Fruit fly (Drosophila melanogaster) whole organism, embryonic: Measurements from ENCODE around the gene CG12773.

Source experiments
- ATbp ChIP-seq: fragments of 200-800 bp; sonication (Bioruptor generic); optimal IDR thresholded peaks from 2 replicates; lab custom pipeline; 2017; ENCODE audit warnings: missing biosample characterization, mild to moderate bottlenecking, missing genetic modification characterization, missing genetic modification reagents
- CG12104 ChIP-seq: fragments of 200-800 bp; sonication (Bioruptor generic); optimal IDR thresholded peaks from 3 replicates; lab custom pipeline; 2016; ENCODE audit warnings: missing biosample characterization, missing genetic modification characterization
- CG12659 ChIP-seq: fragments of 200-800 bp; sonication (Bioruptor generic); optimal IDR thresholded peaks from 3 replicates; lab custom pipeline; 2017; ENCODE audit warnings: mild to moderate bottlenecking, missing biosample characterization, missing genetic modification reagents, missing genetic modification characterization
- CG12942 ChIP-seq: fragments of 200-800 bp; sonication (Bioruptor generic); optimal IDR thresholded peaks from 3 replicates; lab custom pipeline; 2016; ENCODE audit warnings: missing biosample characterization, missing genetic modification characterization
- CG15696 ChIP-seq: fragments of 200-800 bp; sonication (Bioruptor generic); optimal IDR thresholded peaks from 2 replicates; lab custom pipeline; 2019; ENCODE audit warnings: missing biosample characterization, mild to moderate bottlenecking, missing genetic modification characterization, moderate library complexity
- CG17802 ChIP-seq: fragments of 200-800 bp; sonication (Bioruptor generic); optimal IDR thresholded peaks from 2 replicates; lab custom pipeline; 2018; ENCODE audit warnings: missing biosample characterization, mild to moderate bottlenecking, missing genetic modification characterization, moderate library complexity
- CG1792 ChIP-seq: fragments of 200-800 bp; sonication (Bioruptor generic); optimal IDR thresholded peaks from 2 replicates; lab custom pipeline; 2016; ENCODE audit warnings: missing biosample characterization, missing genetic modification characterization
- CG18262 ChIP-seq: fragments of 200-800 bp; optimal IDR thresholded peaks from 3 replicates; lab custom pipeline; 2019; ENCODE audit warnings: missing biosample characterization, mild to moderate bottlenecking, missing genetic modification characterization, moderate library complexity
- CG30431 ChIP-seq: fragments of 200-800 bp; sonication (Bioruptor generic); optimal IDR thresholded peaks from 2 replicates; lab custom pipeline; 2017; ENCODE audit warnings: missing biosample characterization, missing genetic modification characterization
- CG3407 ChIP-seq: fragments of 200-800 bp; sonication (Bioruptor generic); optimal IDR thresholded peaks from 2 replicates; lab custom pipeline; 2018; ENCODE audit warnings: missing biosample characterization, mild to moderate bottlenecking, missing genetic modification characterization
- CG34376 ChIP-seq: fragments of 200-800 bp; sonication (Bioruptor generic); optimal IDR thresholded peaks from 2 replicates; lab custom pipeline; 2018; ENCODE audit warnings: missing biosample characterization, mild to moderate bottlenecking, missing genetic modification characterization
- CG7928 ChIP-seq: fragments of 200-800 bp; sonication (Bioruptor generic); optimal IDR thresholded peaks from 2 replicates; lab custom pipeline; 2017; ENCODE audit warnings: missing biosample characterization, mild to moderate bottlenecking, missing genetic modification characterization
- Dbx ChIP-seq: fragments of 200-800 bp; sonication (Bioruptor generic); IDR thresholded peaks from 3 replicates; pipeline ENCODE4 v1.3.6; 2022; ENCODE audit warnings: missing biosample characterization, missing genetic modification characterization
- Dek ChIP-seq: fragments of 200-800 bp; sonication (Bioruptor generic); optimal IDR thresholded peaks from 3 replicates; lab custom pipeline; 2019; ENCODE audit warnings: missing biosample characterization, mild to moderate bottlenecking, missing genetic modification characterization, moderate library complexity
- Drgx ChIP-seq: fragments of 200-800 bp; sonication (Bioruptor generic); IDR thresholded peaks from 2 replicates; pipeline ENCODE4 v1.3.6; 2022; ENCODE audit warnings: missing biosample characterization, missing genetic modification characterization
- ERR ChIP-seq: fragments of 200-800 bp; sonication (Bioruptor generic); optimal IDR thresholded peaks from 2 replicates; lab custom pipeline; 2016; ENCODE audit warnings: missing biosample characterization, missing genetic modification characterization
- Fer3 ChIP-seq: fragments of 200-800 bp; sonication (Bioruptor generic); optimal IDR thresholded peaks from 2 replicates; lab custom pipeline; 2018; ENCODE audit warnings: missing biosample characterization, mild to moderate bottlenecking, missing genetic modification characterization, moderate library complexity
- H2.0 ChIP-seq: fragments of 200-800 bp; sonication (Bioruptor generic); IDR thresholded peaks from 2 replicates; pipeline ENCODE4 v1.3.6; 2022; ENCODE audit warnings: missing biosample characterization, missing genetic modification characterization
- Hmx ChIP-seq: fragments of 200-800 bp; sonication (Bioruptor generic); optimal IDR thresholded peaks from 2 replicates; lab custom pipeline; 2016; ENCODE audit warnings: missing biosample characterization, missing genetic modification characterization
- Kr ChIP-seq: fragments of 200-800 bp; sonication (Bioruptor generic); optimal IDR thresholded peaks from 2 replicates; lab custom pipeline; 2017; ENCODE audit warnings: missing biosample characterization, mild to moderate bottlenecking, missing genetic modification characterization
- Oli ChIP-seq: fragments of 200-800 bp; sonication (Bioruptor generic); optimal IDR thresholded peaks from 2 replicates; lab custom pipeline; 2018; ENCODE audit warnings: missing biosample characterization, mild to moderate bottlenecking, missing genetic modification characterization, moderate library complexity
- Poxn ChIP-seq: fragments of 200-800 bp; sonication (Bioruptor generic); IDR thresholded peaks from 2 replicates; pipeline ENCODE4 v1.3.6; 2022; ENCODE audit warnings: missing biosample characterization, missing genetic modification characterization
- Sox100B ChIP-seq: fragments of 200-800 bp; sonication (Bioruptor generic); optimal IDR thresholded peaks from 3 replicates; lab custom pipeline; 2018; ENCODE audit warnings: missing biosample characterization, mild to moderate bottlenecking, missing genetic modification characterization
- abd-A ChIP-seq: fragments of 200-800 bp; sonication (Bioruptor generic); optimal IDR thresholded peaks from 3 replicates; lab custom pipeline; 2019; ENCODE audit warnings: missing biosample characterization, mild to moderate bottlenecking, missing genetic modification characterization, moderate library complexity
- ara ChIP-seq: fragments of 200-800 bp; sonication (Bioruptor generic); IDR thresholded peaks from 2 replicates; pipeline ENCODE4 v1.3.6; 2022; ENCODE audit warnings: missing biosample characterization, missing genetic modification characterization
- bigmax ChIP-seq: fragments of 200-800 bp; sonication (Bioruptor generic); optimal IDR thresholded peaks from 2 replicates; lab custom pipeline; 2018; ENCODE audit warnings: missing biosample characterization, mild to moderate bottlenecking, missing genetic modification characterization
- cg ChIP-seq: fragments of 200-800 bp; sonication (Bioruptor generic); optimal IDR thresholded peaks from 3 replicates; lab custom pipeline; 2019; ENCODE audit warnings: missing biosample characterization, mild to moderate bottlenecking, missing genetic modification characterization, moderate library complexity
- corto ChIP-seq: fragments of 200-800 bp; sonication (Bioruptor generic); optimal IDR thresholded peaks from 2 replicates; lab custom pipeline; 2016; ENCODE audit warnings: missing biosample characterization, mild to moderate bottlenecking, missing genetic modification characterization, moderate library complexity
- dan ChIP-seq: fragments of 200-800 bp; sonication (Bioruptor generic); IDR thresholded peaks from 2 replicates; pipeline ENCODE4 v1.3.6; 2022; ENCODE audit warnings: missing biosample characterization, missing genetic modification characterization
- ems ChIP-seq: fragments of 200-800 bp; sonication (Bioruptor generic); optimal IDR thresholded peaks from 3 replicates; lab custom pipeline; 2016; ENCODE audit warnings: missing biosample characterization, missing genetic modification characterization
- gcm2 ChIP-seq: fragments of 200-800 bp; sonication (Bioruptor generic); optimal IDR thresholded peaks from 2 replicates; lab custom pipeline; 2016; ENCODE audit warnings: missing biosample characterization, missing genetic modification characterization
- gfzf ChIP-seq: fragments of 200-800 bp; sonication (Bioruptor generic); optimal IDR thresholded peaks from 2 replicates; lab custom pipeline; 2016; ENCODE audit warnings: missing biosample characterization, mild to moderate bottlenecking, missing genetic modification characterization, moderate library complexity
- grau ChIP-seq: fragments of 200-800 bp; optimal IDR thresholded peaks from 3 replicates; lab custom pipeline; 2019; ENCODE audit warnings: missing biosample characterization, mild to moderate bottlenecking, missing genetic modification characterization, moderate library complexity
- hbn ChIP-seq: fragments of 200-800 bp; sonication (Bioruptor generic); IDR thresholded peaks from 2 replicates; pipeline ENCODE4 v1.3.6; 2022; ENCODE audit warnings: missing biosample characterization, missing genetic modification characterization; ENCODE audit not compliant: partially characterized antibody
- inv ChIP-seq: fragments of 200-800 bp; sonication (Bioruptor generic); IDR thresholded peaks from 2 replicates; pipeline ENCODE4 v1.3.6; 2022; ENCODE audit warnings: missing biosample characterization, missing genetic modification characterization; ENCODE audit not compliant: partially characterized antibody
- lab ChIP-seq: fragments of 200-800 bp; sonication (Bioruptor generic); optimal IDR thresholded peaks from 3 replicates; lab custom pipeline; 2017; ENCODE audit warnings: missing biosample characterization, missing genetic modification characterization, mild to moderate bottlenecking, moderate library complexity, missing genetic modification reagents
- mld ChIP-seq: fragments of 200-800 bp; sonication (Bioruptor generic); IDR thresholded peaks from 3 replicates; pipeline ENCODE4 v1.3.6; 2022; ENCODE audit warnings: missing biosample characterization, missing genetic modification characterization; ENCODE audit not compliant: partially characterized antibody
- nerfin-1 ChIP-seq: fragments of 200-800 bp; sonication (Bioruptor generic); optimal IDR thresholded peaks from 3 replicates; lab custom pipeline; 2019; ENCODE audit warnings: missing biosample characterization, mild to moderate bottlenecking, missing genetic modification characterization, moderate library complexity
- phol ChIP-seq: fragments of 200-800 bp; sonication (Bioruptor generic); optimal IDR thresholded peaks from 3 replicates; lab custom pipeline; 2018; ENCODE audit warnings: missing biosample characterization, mild to moderate bottlenecking, missing genetic modification characterization, moderate library complexity
- rib ChIP-seq: fragments of 200-800 bp; sonication (Bioruptor generic); IDR thresholded peaks from 2 replicates; pipeline ENCODE4 v1.3.6; 2022; ENCODE audit warnings: missing biosample characterization, missing genetic modification characterization
- run ChIP-seq: fragments of 200-800 bp; sonication (Bioruptor generic); optimal IDR thresholded peaks from 3 replicates; lab custom pipeline; 2018; ENCODE audit warnings: missing biosample characterization, mild to moderate bottlenecking, missing genetic modification characterization
- sna ChIP-seq: fragments of 200-800 bp; sonication (Bioruptor generic); IDR thresholded peaks from 2 replicates; pipeline ENCODE4 v1.3.6; 2022; ENCODE audit warnings: missing biosample characterization, missing genetic modification characterization; ENCODE audit not compliant: partially characterized antibody
- sob ChIP-seq: fragments of 200-800 bp; sonication (Bioruptor generic); IDR thresholded peaks from 2 replicates; pipeline ENCODE4 v1.3.6; 2022; ENCODE audit warnings: missing biosample characterization, missing genetic modification characterization
- stc ChIP-seq: fragments of 200-800 bp; sonication (Bioruptor generic); IDR thresholded peaks from 2 replicates; pipeline ENCODE4 v1.3.6; 2022; ENCODE audit warnings: missing biosample characterization, missing genetic modification characterization
- tup ChIP-seq: fragments of 200-800 bp; sonication (Bioruptor generic); optimal IDR thresholded peaks from 2 replicates; lab custom pipeline; 2016; ENCODE audit warnings: missing biosample characterization, mild to moderate bottlenecking, missing genetic modification characterization, moderate library complexity
- tx ChIP-seq: fragments of 200-800 bp; sonication (Bioruptor generic); optimal IDR thresholded peaks from 2 replicates; lab custom pipeline; 2016; ENCODE audit warnings: missing biosample characterization, missing genetic modification characterization
- vfl ChIP-seq: fragments of 200-800 bp; sonication (Bioruptor generic); optimal IDR thresholded peaks from 2 replicates; lab custom pipeline; 2016; ENCODE audit warnings: missing biosample characterization, missing genetic modification characterization
- zf30C ChIP-seq: fragments of 200-800 bp; sonication (Bioruptor generic); optimal IDR thresholded peaks from 3 replicates; lab custom pipeline; 2018; ENCODE audit warnings: missing biosample characterization, mild to moderate bottlenecking, missing genetic modification characterization

Gene CG12773

DNA sequence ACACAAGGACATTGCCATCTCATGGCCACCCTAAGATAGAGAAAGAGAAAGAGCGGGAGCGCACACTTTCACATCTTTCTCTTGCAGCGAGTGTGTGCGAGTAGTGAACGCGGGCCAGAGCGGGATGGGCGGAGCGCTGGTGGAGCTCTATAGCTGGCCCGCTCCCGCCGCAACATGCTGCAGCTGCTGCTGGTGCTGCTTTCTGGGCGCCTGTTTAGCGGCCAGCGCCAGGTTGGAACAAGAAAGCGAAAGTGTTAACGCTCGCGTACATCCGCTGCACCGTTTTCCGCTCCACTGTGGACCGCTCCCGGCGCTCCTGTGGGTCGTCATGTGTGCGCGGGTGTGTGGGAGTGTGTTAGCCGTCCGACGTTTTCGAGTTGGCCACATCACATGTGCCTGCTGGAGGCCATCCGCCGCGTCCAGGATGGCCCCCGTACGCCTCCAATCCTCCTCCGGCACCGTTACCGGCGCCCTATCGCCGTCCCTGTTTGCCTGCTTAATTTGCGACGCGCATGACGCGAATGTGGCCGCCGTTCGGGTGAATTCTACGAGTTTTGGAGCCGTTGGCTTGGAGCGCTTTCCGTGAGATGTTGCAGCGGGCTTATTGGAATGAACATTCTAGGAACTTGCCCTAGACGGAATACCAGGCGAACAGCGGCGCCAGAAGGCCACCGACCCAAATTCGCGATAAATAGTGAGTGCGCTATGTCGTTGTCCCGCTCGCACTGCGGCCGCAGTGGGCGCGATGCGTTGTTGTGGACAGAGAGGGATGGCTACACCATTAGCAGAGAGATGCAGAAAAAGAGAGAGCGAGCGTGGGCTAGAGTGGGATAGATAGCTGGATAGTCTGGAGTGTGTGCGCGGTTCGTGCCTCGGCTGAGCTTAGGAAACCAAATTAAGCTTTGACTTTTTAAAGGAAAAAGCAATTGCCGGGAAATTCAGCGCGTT lies 45.5 kb upstream of the CG12773 start (continued):
- TF ChIP-seq CG15696 (tag; lab: Kevin White, UChicago) (no peak), H2.0 (GFP tag; lab: Robert Waterston, UW) (no peak), Dbx (GFP tag; lab: Robert Waterston, UW) (no peak), ems (no peak), grau (tag; lab: Kevin White, UChicago) (peak; percentile 14), CG12659 (GFP tag; lab: Kevin White, UChicago) (peak; percentile 66), Drgx (GFP tag; lab: Robert Waterston, UW) (0 out of 2 replicates have a peak, but pooled peaks have one; percentile 4), gcm2 (GFP tag; lab: Kevin White, UChicago) (no peak), CG30431 (GFP tag; lab: Kevin White, UChicago) (no peak), Fer3 (tag; lab: Kevin White, UChicago) (no peak), CG17802 (tag; lab: Kevin White, UChicago) (no peak), corto (GFP tag; lab: Kevin White, UChicago) (no peak), inv (GFP tag; lab: Robert Waterston, UW) (no peak), hbn (no peak), CG7928 (GFP tag; lab: Kevin White, UChicago) (no peak), CG1792 (GFP tag; lab: Kevin White, UChicago) (no peak), CG3407 (no peak), tx (no peak), dan (no peak), Kr (GFP tag; lab: Kevin White, UChicago) (peak; percentile 90), rib (GFP tag; lab: Robert Waterston, UW) (peak; percentile 50; the same call in 1 of the 2 replicates), run (no peak), Hmx (no peak), gfzf (GFP tag; lab: Kevin White, UChicago) (peak; percentile 21), bigmax (no peak), phol (tag; lab: Kevin White, UChicago) (no peak), lab (GFP tag; lab: Kevin White, UChicago) (peak; percentile 24), ERR (no peak), CG34376 (GFP tag; lab: Kevin White, UChicago) (peak; percentile 3), tup (GFP tag; lab: Kevin White, UChicago) (no peak), ara (GFP tag; lab: Robert Waterston, UW) (0 out of 2 replicates have a peak, but pooled peaks have one; percentile 13), Poxn (GFP tag; lab: Robert Waterston, UW) (no peak), mld (GFP tag; lab: Robert Waterston, UW) (no peak), Dek (tag; lab: Kevin White, UChicago) (no peak), stc (no peak), ATbp (GFP tag; lab: Kevin White, UChicago) (peak; percentile 7), cg (GFP tag; lab: Kevin White, UChicago) (peak; percentile 48), Sox100B (peak; percentile 1), vfl (GFP tag; lab: Kevin White, UChicago) (no peak), CG18262 (tag; lab: Kevin White, UChicago) (peak; percentile 14), zf30C (GFP tag; lab: Kevin White, UChicago) (no peak), CG12942 (GFP tag; lab: Kevin White, UChicago) (no peak), sna (peak; percentile 52), Oli (tag; lab: Kevin White, UChicago) (no peak), abd-A (tag; lab: Kevin White, UChicago) (peak; percentile 73), sob (no peak), nerfin-1 (peak; percentile 14), CG12104 (GFP tag; lab: Kevin White, UChicago) (no peak)
